Worm (Caenorhabditis elegans) whole organism, L4/young adult: ENCODE data around the gene Y69H2.17.

Experiments
- W03F9.2 ChIP-seq: fragments of 150-350 bp; optimal IDR thresholded peaks from 2 replicates; lab custom pipeline; 2014; ENCODE audit warnings: missing biosample characterization, missing genetic modification characterization
- dao-5 ChIP-seq: sonication (generic microtip); optimal IDR thresholded peaks from 2 replicates; lab custom pipeline; 2016; ENCODE audit warnings: missing genotype, missing genetic modification characterization, moderate library complexity, missing compliant biosample characterization
- him-1 ChIP-seq: sonication (generic microtip); optimal IDR thresholded peaks from 2 replicates; lab custom pipeline; 2016; ENCODE audit warnings: missing genotype, missing genetic modification reagents, missing genetic modification characterization, missing compliant biosample characterization

Gene Y69H2.17

DNA sequence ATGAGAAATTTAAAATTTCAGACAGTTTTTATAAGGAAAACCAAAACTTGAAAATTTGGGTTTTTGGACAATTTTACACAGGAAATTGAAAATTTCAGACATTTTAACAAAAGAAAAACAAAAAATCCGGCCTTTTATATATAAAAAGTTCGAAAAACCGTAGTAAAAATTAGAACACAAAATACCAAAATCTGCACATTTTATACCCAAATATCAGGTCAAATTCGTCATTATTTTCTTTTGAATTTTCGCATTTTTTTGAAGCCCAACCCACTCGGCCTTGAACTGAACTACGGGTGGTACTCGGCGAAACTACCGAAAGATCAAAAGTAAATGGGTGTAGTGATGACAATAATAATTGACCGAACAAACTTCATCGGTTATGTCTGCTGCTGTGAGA, 17.6 kb upstream of the Y69H2.17 start:
- TF ChIP-seq him-1 (tag; lab: Kevin White, UChicago), result no peak
- TF ChIP-seq dao-5, result no peak
- TF ChIP-seq W03F9.2 (tag; lab: Kevin White, UChicago), result no peak

DNA sequence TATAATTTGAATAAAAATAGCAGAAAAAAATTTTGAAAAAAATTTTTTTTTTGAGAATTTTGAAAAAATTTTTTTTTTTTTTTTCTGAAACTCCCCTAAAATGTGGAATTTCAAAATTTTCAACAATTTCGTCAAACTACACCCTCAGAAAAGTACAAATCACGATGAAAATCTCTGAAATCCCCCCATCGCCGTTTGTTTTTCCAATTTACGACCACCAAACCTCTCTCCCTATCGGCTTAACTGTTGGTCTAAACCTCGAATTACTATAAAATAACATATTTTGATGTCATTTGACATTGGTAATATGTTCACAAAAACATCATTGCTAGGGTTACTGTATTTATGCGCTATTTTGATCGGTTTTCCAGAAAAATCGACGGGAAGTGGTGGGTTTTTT, 14.7 kb upstream of the Y69H2.17 start, which contains the start of gene Y69H2.10:
Gene Y69H2.10 (plus strand): TSS at position 301 of the 400 bp plus-strand sequence.
- no peak for TF ChIP-seq W03F9.2 (tag; lab: Kevin White, UChicago)
- no peak for TF ChIP-seq dao-5
- no peak for TF ChIP-seq him-1 (tag; lab: Kevin White, UChicago)

DNA sequence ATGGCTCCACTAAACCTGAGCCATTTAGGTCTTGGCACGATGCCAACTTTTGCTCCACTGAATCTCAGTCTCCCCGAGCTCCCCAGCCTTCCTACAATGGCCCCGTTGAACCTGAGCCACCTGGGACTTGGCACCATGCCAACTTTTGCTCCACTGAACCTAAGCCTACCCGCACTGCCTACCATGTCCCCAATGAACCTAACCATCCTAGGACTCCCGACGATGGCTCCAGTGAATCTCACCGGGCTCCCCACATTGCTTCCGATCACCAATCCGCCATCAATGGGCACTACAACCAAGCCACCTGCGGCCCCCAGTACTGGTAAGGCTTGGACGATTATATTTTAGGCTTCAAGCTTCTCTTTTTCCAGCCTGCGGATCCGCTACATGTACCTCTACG, 12.9 kb upstream of the Y69H2.17 start:
- no peak for TF ChIP-seq him-1 (tag; lab: Kevin White, UChicago)

ce11 chrV:18674367-18674766, 10.4 kb upstream of the Y69H2.17 start:
- TF ChIP-seq dao-5 (no peak), W03F9.2 (tag; lab: Kevin White, UChicago) (no peak), him-1 (tag; lab: Kevin White, UChicago) (no peak)

ce11 chrV:18687361-18687760, 2.6 kb downstream of the Y69H2.17 start:
- TF ChIP-seq W03F9.2 (tag; lab: Kevin White, UChicago), result no peak
- TF ChIP-seq dao-5, result no peak
- TF ChIP-seq him-1 (tag; lab: Kevin White, UChicago), result no peak

DNA sequence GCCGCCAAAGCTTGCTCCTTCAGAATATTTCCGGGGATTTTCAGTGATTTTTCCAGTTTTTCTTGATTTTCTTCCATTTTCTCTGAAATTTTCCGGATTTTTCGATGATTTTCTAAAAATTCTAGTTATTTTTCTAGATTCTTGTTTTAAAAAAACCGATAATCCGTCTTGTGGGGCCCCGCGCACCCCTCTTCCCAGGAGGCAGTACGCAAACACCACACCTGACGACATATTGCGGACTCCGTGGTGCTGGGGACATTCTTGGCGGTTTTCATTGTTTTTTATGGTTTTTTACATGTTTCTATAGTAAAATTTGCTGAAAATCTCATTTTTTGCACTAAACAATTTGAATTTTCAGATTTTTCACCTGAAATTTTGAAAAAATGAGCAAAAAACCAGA, 4.9 kb downstream of the Y69H2.17 start, which contains the start of the genes ubc-19 and Y69H2.7:
Gene ubc-19 (minus strand): TSS at position 82 of the 400 bp plus-strand sequence.
Gene Y69H2.7 (plus strand): TSS at position 309 of the 400 bp plus-strand sequence.
- TF ChIP-seq dao-5 (no peak), him-1 (tag; lab: Kevin White, UChicago) (no peak), W03F9.2 (tag; lab: Kevin White, UChicago) (no peak)

DNA sequence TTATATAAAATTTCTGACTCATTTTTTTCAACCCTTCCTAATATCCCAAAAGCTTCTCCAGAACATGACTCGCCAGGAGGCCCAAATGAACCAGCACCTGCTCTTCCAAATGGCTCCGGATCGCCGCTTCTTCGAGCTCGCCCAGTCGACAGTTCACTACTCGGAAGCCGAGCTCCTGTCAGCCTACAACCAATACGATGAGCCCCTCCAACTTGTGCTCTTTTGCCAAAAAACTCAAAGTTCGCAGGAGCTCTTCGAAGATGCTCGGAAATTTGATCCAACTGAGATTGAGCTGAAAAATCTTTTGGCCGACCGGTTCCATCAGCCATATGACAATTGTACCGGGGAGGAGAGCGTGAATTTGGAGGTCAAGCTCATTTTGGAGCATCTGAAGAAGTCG, 10.7 kb downstream of the Y69H2.17 start:
- TF ChIP-seq W03F9.2 (tag; lab: Kevin White, UChicago) (no peak), him-1 (tag; lab: Kevin White, UChicago) (no peak), dao-5 (no peak)

- TF ChIP-seq W03F9.2 (tag; lab: Kevin White, UChicago) (no peak), him-1 (tag; lab: Kevin White, UChicago) (no peak)
These were observed 14.6 kb downstream of the Y69H2.17 start, which contains the start of gene nhr-241 for ce11 chrV:18699326-18699725. TSS of gene nhr-241 (plus strand) at chrV:18699451.

ce11 chrV:18701306-18701705, 16.6 kb downstream of the Y69H2.17 start, which contains the start of gene Y69H2.9:
TSS of gene Y69H2.9 (plus strand) at chrV:18701538.
- TF ChIP-seq him-1 (tag; lab: Kevin White, UChicago) (no peak), W03F9.2 (tag; lab: Kevin White, UChicago) (no peak), dao-5 (no peak)

ce11 chrV:18705319-18706062, 20.8 kb downstream of the Y69H2.17 start:
- TF ChIP-seq dao-5 (no peak), W03F9.2 (tag; lab: Kevin White, UChicago) (no peak), him-1 (tag; lab: Kevin White, UChicago) (no peak)

ce11 chrV:18706063-18706620, 21.4 kb downstream of the Y69H2.17 start, which contains the start of gene Y17D7C.1:
TSS of gene Y17D7C.1 (plus strand) at chrV:18706570.
- TF ChIP-seq W03F9.2 (tag; lab: Kevin White, UChicago), result no peak
- no peak for TF ChIP-seq him-1 (tag; lab: Kevin White, UChicago)
- TF ChIP-seq dao-5, result no peak

DNA sequence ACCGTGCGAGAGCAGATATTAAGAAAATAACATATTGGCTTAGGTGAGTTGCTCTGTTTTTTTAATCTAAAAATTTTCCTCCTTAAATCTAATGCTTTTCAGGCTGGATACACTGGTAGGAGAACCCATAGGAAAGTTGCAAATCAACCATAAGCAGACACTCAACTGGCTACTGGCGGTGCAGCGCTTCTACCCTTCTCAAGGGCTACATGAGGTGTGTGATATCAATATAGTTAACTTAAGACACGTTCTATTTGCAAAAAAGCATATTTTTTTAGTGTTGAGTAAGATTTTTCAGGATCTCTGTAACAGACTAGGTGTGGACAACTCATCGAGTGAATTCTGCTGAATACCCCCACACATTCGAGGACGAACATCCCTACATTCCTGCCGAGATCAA, 23.3 kb downstream of the Y69H2.17 start:
- TF ChIP-seq W03F9.2 (tag; lab: Kevin White, UChicago) (no peak), him-1 (tag; lab: Kevin White, UChicago) (no peak), dao-5 (no peak)

ce11 chrV:18709203-18709860, 24.6 kb downstream of the Y69H2.17 start, which contains the start of gene Y17D7C.6:
TSS of gene Y17D7C.6 (plus strand) at chrV:18709810.
- TF ChIP-seq W03F9.2 (tag; lab: Kevin White, UChicago) (no peak), dao-5 (no peak), him-1 (tag; lab: Kevin White, UChicago) (no peak)

ce11 chrV:18710045-18710490, 25.3 kb downstream of the Y69H2.17 start:
- TF ChIP-seq dao-5 (no peak), him-1 (tag; lab: Kevin White, UChicago) (no peak), W03F9.2 (tag; lab: Kevin White, UChicago) (no peak)
